Worm (Caenorhabditis elegans) whole organism, L4 larva: ENCODE data around the gene sri-20.

Experiments
- F10B5.3 ChIP-seq: sonication (generic microtip); optimal IDR thresholded peaks from 2 replicates; lab custom pipeline; 2016; ENCODE audit warnings: mild to moderate bottlenecking, missing genetic modification characterization, missing compliant biosample characterization
- F26F4.8 ChIP-seq: fragments of 200-800 bp; sonication (Bioruptor generic); conservative IDR thresholded peaks from 2 replicates; pipeline ENCODE4 v1.3.6; 2022; ENCODE audit warnings: missing genetic modification characterization, missing compliant biosample characterization
- F37D6.2 ChIP-seq: sonication (generic microtip); optimal IDR thresholded peaks from 2 replicates; lab custom pipeline; 2016; ENCODE audit warnings: mild to moderate bottlenecking, missing genetic modification characterization, missing compliant biosample characterization
- F49E8.2 ChIP-seq: sonication (generic microtip); optimal IDR thresholded peaks from 2 replicates; lab custom pipeline; 2016; ENCODE audit warnings: missing compliant biosample characterization, mild to moderate bottlenecking, missing genetic modification characterization, borderline replicate concordance
- T26A8.4 ChIP-seq: fragments of 200-800 bp; sonication (Bioruptor generic); IDR thresholded peaks from 2 replicates; pipeline ENCODE4 v1.3.6; 2022; ENCODE audit warnings: missing genetic modification characterization, missing compliant biosample characterization
- ZK337.2 ChIP-seq: fragments of 200-800 bp; sonication (Bioruptor generic); IDR thresholded peaks from 2 replicates; pipeline ENCODE4 v1.3.6; 2022; ENCODE audit warnings: missing genetic modification reagents, missing genetic modification characterization, missing compliant biosample characterization
- ZK546.5 ChIP-seq, 2 experiments: sonication (generic microtip); optimal IDR thresholded peaks; 2 replicates each; lab custom pipeline; 2017; ENCODE audit warnings: missing biosample characterization in 2 of 2, missing genetic modification characterization in 2 of 2
- aha-1 ChIP-seq: fragments of 150-350 bp; peaks from one replicate; lab custom pipeline; 2014; ENCODE audit warnings: missing biosample characterization, missing genetic modification characterization
- aly-2 ChIP-seq: sonication (generic microtip); optimal IDR thresholded peaks from 2 replicates; lab custom pipeline; 2018; ENCODE audit warnings: missing biosample characterization, missing genetic modification characterization
- ama-1 ChIP-seq: fragments of 150-350 bp; optimal IDR thresholded peaks from 2 replicates; lab custom pipeline; 2014; ENCODE audit warnings: inconsistent platforms, mixed read lengths
- ceh-44 ChIP-seq: fragments of 200-800 bp; sonication (Bioruptor generic); IDR thresholded peaks from 2 replicates; pipeline ENCODE4 v1.3.6; 2022; ENCODE audit warnings: missing genetic modification reagents, missing genetic modification characterization, missing compliant biosample characterization
- daf-12 ChIP-seq: fragments of 150-350 bp; optimal IDR thresholded peaks from 2 replicates; lab custom pipeline; 2014; ENCODE audit warnings: missing biosample characterization, missing genetic modification reagents, missing genetic modification characterization
- daf-19 ChIP-seq: fragments of 200-800 bp; sonication (Bioruptor generic); conservative IDR thresholded peaks from 2 replicates; pipeline ENCODE4 v1.3.6; 2022; ENCODE audit warnings: missing genetic modification characterization, missing compliant biosample characterization
- daf-8 ChIP-seq: fragments of 200-800 bp; sonication (Bioruptor generic); IDR thresholded peaks from 2 replicates; pipeline ENCODE4 v1.3.6; 2022; ENCODE audit warnings: missing genetic modification characterization, missing compliant biosample characterization
- dmd-6 ChIP-seq: fragments of 200-800 bp; sonication (Bioruptor generic); IDR thresholded peaks from 2 replicates; pipeline ENCODE4 v1.3.6; 2022; ENCODE audit warnings: missing genetic modification reagents, missing genetic modification characterization, missing compliant biosample characterization
- dmd-9 ChIP-seq: fragments of 200-800 bp; sonication (Bioruptor generic); IDR thresholded peaks from 2 replicates; pipeline ENCODE4 v1.3.6; 2022; ENCODE audit warnings: missing genetic modification reagents, missing genetic modification characterization, missing compliant biosample characterization
- dve-1 ChIP-seq: sonication (generic microtip); optimal IDR thresholded peaks from 2 replicates; lab custom pipeline; 2017; ENCODE audit warnings: antibody characterized with exemption, mild to moderate bottlenecking, missing genetic modification characterization, missing compliant biosample characterization; ENCODE audit not compliant: insufficient read depth
- egl-43 ChIP-seq: fragments of 200-800 bp; sonication (Bioruptor generic); IDR thresholded peaks from 2 replicates; pipeline ENCODE4 v1.3.6; 2022; ENCODE audit warnings: missing genetic modification reagents, missing genetic modification characterization, missing compliant biosample characterization
- fos-1 ChIP-seq: fragments of 150-350 bp; optimal IDR thresholded peaks from 2 replicates; lab custom pipeline; 2014; ENCODE audit warnings: missing biosample characterization, missing genetic modification characterization
- hif-1 ChIP-seq, 2 experiments: sonication (generic microtip); optimal IDR thresholded peaks; 2 replicates each; lab custom pipeline; 2016 to 2017; ENCODE audit warnings: missing compliant biosample characterization in 2 of 2, missing genetic modification characterization in 2 of 2, missing genetic modification reagents in 2 of 2, missing genotype in 2 of 2, mild to moderate bottlenecking in 1 of 2
- hlh-30 ChIP-seq: sonication (generic microtip); optimal IDR thresholded peaks from 2 replicates; lab custom pipeline; 2017; ENCODE audit warnings: antibody characterized with exemption, mild to moderate bottlenecking, missing genetic modification characterization, missing compliant biosample characterization; ENCODE audit not compliant: insufficient read depth
- lim-7 ChIP-seq: fragments of 200-800 bp; sonication (Bioruptor generic); IDR thresholded peaks from 2 replicates; pipeline ENCODE4 v1.3.6; 2022; ENCODE audit warnings: missing genetic modification characterization, missing compliant biosample characterization
- lin-29 ChIP-seq: fragments of 200-800 bp; sonication (Bioruptor generic); IDR thresholded peaks from 2 replicates; pipeline ENCODE4 v1.3.6; 2022; ENCODE audit warnings: missing genetic modification reagents, missing genetic modification characterization, missing compliant biosample characterization
- lin-39 ChIP-seq: fragments of 150-350 bp; optimal IDR thresholded peaks from 2 replicates; lab custom pipeline; 2014; ENCODE audit warnings: missing biosample characterization, missing genetic modification reagents, missing genetic modification characterization
- lir-3 ChIP-seq: sonication (generic microtip); optimal IDR thresholded peaks from 2 replicates; lab custom pipeline; 2016; ENCODE audit warnings: mild to moderate bottlenecking, missing genetic modification characterization, missing compliant biosample characterization
- lsy-2 ChIP-seq, 2 experiments: fragments of 150-350 bp in 1 of 2; sonication (generic microtip) in 1 of 2; optimal IDR thresholded peaks; 2 replicates each; lab custom pipeline; 2014 to 2017; ENCODE audit warnings: missing biosample characterization in 2 of 2, missing genetic modification characterization in 2 of 2
- madf-9 ChIP-seq: fragments of 200-800 bp; sonication (Bioruptor generic); conservative IDR thresholded peaks from 2 replicates; pipeline ENCODE4 v1.3.6; 2022; ENCODE audit warnings: missing genetic modification reagents, missing genetic modification characterization, missing compliant biosample characterization
- mep-1 ChIP-seq: fragments of 150-350 bp; sonication (generic microtip); optimal IDR thresholded peaks from 3 replicates; lab custom pipeline; 2014; ENCODE audit warnings: missing biosample characterization, missing genetic modification characterization
- mxl-2 ChIP-seq: fragments of 200-800 bp; sonication (Bioruptor generic); conservative IDR thresholded peaks from 2 replicates; pipeline ENCODE4 v1.3.6; 2022; ENCODE audit warnings: missing genetic modification reagents, missing genetic modification characterization, missing compliant biosample characterization
- mxl-3 ChIP-seq: fragments of 200-800 bp; sonication (Bioruptor generic); optimal IDR thresholded peaks from 2 replicates; lab custom pipeline; 2018; ENCODE audit warnings: mild to moderate bottlenecking, missing genetic modification characterization, missing compliant biosample characterization
- nhr-25 ChIP-seq: sonication (generic microtip); optimal IDR thresholded peaks from 2 replicates; lab custom pipeline; 2017; ENCODE audit warnings: missing genetic modification characterization, mild to moderate bottlenecking, missing compliant biosample characterization, antibody characterized with exemption, moderate library complexity, borderline replicate concordance; ENCODE audit not compliant: insufficient read depth
- nhr-28 ChIP-seq: fragments of 150-350 bp; optimal IDR thresholded peaks from 2 replicates; lab custom pipeline; 2014; ENCODE audit warnings: missing biosample characterization, missing genetic modification characterization
- nhr-42 ChIP-seq: fragments of 200-800 bp; sonication (Bioruptor generic); IDR thresholded peaks from 2 replicates; pipeline ENCODE4 v1.3.6; 2022; ENCODE audit warnings: missing genetic modification characterization, missing compliant biosample characterization
- nhr-6 ChIP-seq: fragments of 150-350 bp; optimal IDR thresholded peaks from 2 replicates; lab custom pipeline; 2014; ENCODE audit warnings: missing biosample characterization, missing genetic modification characterization
- nhr-76 ChIP-seq: fragments of 150-350 bp; optimal IDR thresholded peaks from 2 replicates; lab custom pipeline; 2014; ENCODE audit warnings: missing biosample characterization, missing genetic modification characterization
- pha-4 ChIP-seq, 2 experiments: fragments of 150-350 bp in 1 of 2; fragments of 200-800 bp in 1 of 2; sonication (Bioruptor generic) in 1 of 2; IDR thresholded peaks in 1 of 2; optimal IDR thresholded peaks in 1 of 2; 2 replicates each; pipeline versions ENCODE4 v1.3.6 to Lab custom; 2014 to 2022; ENCODE audit warnings: missing genetic modification characterization in 2 of 2, missing genetic modification reagents in 2 of 2, missing biosample characterization in 1 of 2, missing compliant biosample characterization in 1 of 2
- pqm-1 ChIP-seq: sonication (generic microtip); optimal IDR thresholded peaks from 2 replicates; lab custom pipeline; 2017; ENCODE audit warnings: missing biosample characterization, missing genetic modification characterization
- rbr-2 ChIP-seq: sonication (generic microtip); optimal IDR thresholded peaks from 2 replicates; lab custom pipeline; 2016; ENCODE audit warnings: missing genotype, missing genetic modification characterization, missing compliant biosample characterization
- set-16 ChIP-seq: fragments of 200-800 bp; sonication (Bioruptor generic); IDR thresholded peaks from 2 replicates; pipeline ENCODE4 v1.3.6; 2022; ENCODE audit warnings: missing genetic modification reagents, missing genetic modification characterization, missing compliant biosample characterization
- snpc-1.2 ChIP-seq: fragments of 200-800 bp; sonication (Bioruptor generic); IDR thresholded peaks from 2 replicates; pipeline ENCODE4 v1.3.6; 2022; ENCODE audit warnings: missing genetic modification reagents, missing genetic modification characterization, missing compliant biosample characterization
- snpc-4 ChIP-seq: fragments of 150-350 bp; optimal IDR thresholded peaks from 2 replicates; lab custom pipeline; 2014; ENCODE audit warnings: missing biosample characterization, missing genetic modification characterization
- tra-1 ChIP-seq: fragments of 200-800 bp; sonication (Bioruptor generic); IDR thresholded peaks from 2 replicates; pipeline ENCODE4 v1.3.6; 2022; ENCODE audit warnings: missing genetic modification reagents, missing genetic modification characterization, missing compliant biosample characterization
- unc-39 ChIP-seq: sonication (generic microtip); optimal IDR thresholded peaks from 2 replicates; lab custom pipeline; 2017; ENCODE audit warnings: missing biosample characterization, missing genetic modification characterization
- unc-62 ChIP-seq, 3 experiments: fragments of 150-350 bp in 1 of 3; sonication (generic microtip); optimal IDR thresholded peaks in 2 of 3; peaks in 1 of 3; 1 replicate in 1 of 3; 2 replicates in 2 of 3; lab custom pipeline; 2014 to 2017; ENCODE audit warnings: missing biosample characterization in 3 of 3, missing genetic modification characterization in 3 of 3, missing genetic modification reagents in 3 of 3, missing genotype in 1 of 3
- zag-1 ChIP-seq: fragments of 150-350 bp; optimal IDR thresholded peaks from 2 replicates; lab custom pipeline; 2014; ENCODE audit warnings: missing biosample characterization, missing genetic modification characterization
- zfp-2 ChIP-seq: sonication (generic microtip); optimal IDR thresholded peaks from 2 replicates; lab custom pipeline; 2016; ENCODE audit warnings: mild to moderate bottlenecking, missing genetic modification characterization, missing compliant biosample characterization

sri-20 gene

ce11 chrV:10361830-10362397, 6.4 kb upstream of the sri-20 start, which contains the start of gene cash-1 (continued):
- TF ChIP-seq pha-4 (GFP tag; IDR thresholded peaks at IDR 0.05; lab: Robert Waterston, UW) = no peak
- no peak for TF ChIP-seq pha-4 (tag; optimal IDR thresholded peaks at IDR 0.05; lab: Kevin White, UChicago)
- TF ChIP-seq unc-39 (tag; lab: Kevin White, UChicago) = no peak
- no peak for TF ChIP-seq daf-8 (GFP tag; lab: Robert Waterston, UW)
- TF ChIP-seq aly-2 (tag; lab: Kevin White, UChicago) = no peak
- 0 out of 2 replicates have a peak, but pooled peaks have one; percentile 21 for TF ChIP-seq egl-43 (GFP tag; lab: Robert Waterston, UW)

ce11 chrV:10363834-10364233, 4.5 kb upstream of the sri-20 start:
- TF ChIP-seq ceh-44 (GFP tag; lab: Robert Waterston, UW) (no peak), unc-62 (GFP tag; optimal IDR thresholded peaks at IDR 0.05 in 1 of 2; lab: Kevin White, UChicago) (peak in 1 of 2 experiments; percentile 93), unc-62 (tag; optimal IDR thresholded peaks at IDR 0.05; lab: Kevin White, UChicago) (no peak)

ce11 chrV:10371177-10371576, 2.8 kb downstream of the sri-20 start:
- TF ChIP-seq nhr-28 (tag; lab: Kevin White, UChicago) (peak; percentile 100), tra-1 (GFP tag; lab: Robert Waterston, UW) (peak; percentile 74; the same call in 1 of the 2 replicates), ZK337.2 (no peak), zag-1 (tag; lab: Kevin White, UChicago) (no peak), T26A8.4 (GFP tag; lab: Robert Waterston, UW) (no peak), ama-1 (lab: Kevin White, UChicago) (no peak), snpc-4 (tag; lab: Kevin White, UChicago) (no peak), F37D6.2 (no peak), lsy-2 (tag; optimal IDR thresholded peaks at IDR 0.05; lab: Kevin White, UChicago) (no peak), ZK546.5 (tag; optimal IDR thresholded peaks at IDR 0.05; lab: Kevin White, UChicago) (no peak), mep-1 (tag; lab: Kevin White, UChicago) (peak; percentile 33), mxl-2 (GFP tag; lab: Robert Waterston, UW) (no peak), F26F4.8 (GFP tag; lab: Robert Waterston, UW) (no peak), F49E8.2 (tag; lab: Kevin White, UChicago) (no peak), rbr-2 (tag; lab: Kevin White, UChicago) (no peak), dmd-6 (GFP tag; lab: Robert Waterston, UW) (peak; percentile 95), daf-8 (GFP tag; lab: Robert Waterston, UW) (no peak), aha-1 (tag; lab: Kevin White, UChicago) (peak; percentile 1), nhr-25 (tag; lab: Kevin White, UChicago) (no peak), madf-9 (GFP tag; lab: Robert Waterston, UW) (no peak), fos-1 (tag; lab: Kevin White, UChicago) (no peak), hif-1 (tag; optimal IDR thresholded peaks at IDR 0.05; lab: Kevin White, UChicago) (peak in 1 of 2 experiments; percentile 45), daf-19 (no peak), nhr-42 (GFP tag; lab: Robert Waterston, UW) (no peak), mxl-3 (GFP tag; lab: Kevin White, UChicago) (peak; percentile 72), F10B5.3 (tag; lab: Kevin White, UChicago) (no peak), lir-3 (tag; lab: Kevin White, UChicago) (no peak), pha-4 (GFP tag; IDR thresholded peaks at IDR 0.05; lab: Robert Waterston, UW) (no peak), pha-4 (tag; optimal IDR thresholded peaks at IDR 0.05; lab: Kevin White, UChicago) (no peak), lim-7 (GFP tag; lab: Robert Waterston, UW) (no peak), nhr-76 (tag; lab: Kevin White, UChicago) (no peak), dmd-9 (GFP tag; lab: Robert Waterston, UW) (no peak), daf-12 (tag; lab: Kevin White, UChicago) (no peak), snpc-1.2 (GFP tag; lab: Robert Waterston, UW) (no peak), zfp-2 (tag; lab: Kevin White, UChicago) (no peak), hlh-30 (tag; lab: Kevin White, UChicago) (peak; percentile 82), nhr-6 (tag; lab: Kevin White, UChicago) (peak; percentile 5), set-16 (GFP tag; lab: Robert Waterston, UW) (no peak), lin-29 (GFP tag; lab: Robert Waterston, UW) (no peak), pqm-1 (tag; lab: Kevin White, UChicago) (peak; percentile 38), dve-1 (tag; lab: Kevin White, UChicago) (peak; percentile 89), lin-39 (tag; lab: Kevin White, UChicago) (no peak)
